Worm (Caenorhabditis elegans): ENCODE results near the gene chil-19.

DNA sequence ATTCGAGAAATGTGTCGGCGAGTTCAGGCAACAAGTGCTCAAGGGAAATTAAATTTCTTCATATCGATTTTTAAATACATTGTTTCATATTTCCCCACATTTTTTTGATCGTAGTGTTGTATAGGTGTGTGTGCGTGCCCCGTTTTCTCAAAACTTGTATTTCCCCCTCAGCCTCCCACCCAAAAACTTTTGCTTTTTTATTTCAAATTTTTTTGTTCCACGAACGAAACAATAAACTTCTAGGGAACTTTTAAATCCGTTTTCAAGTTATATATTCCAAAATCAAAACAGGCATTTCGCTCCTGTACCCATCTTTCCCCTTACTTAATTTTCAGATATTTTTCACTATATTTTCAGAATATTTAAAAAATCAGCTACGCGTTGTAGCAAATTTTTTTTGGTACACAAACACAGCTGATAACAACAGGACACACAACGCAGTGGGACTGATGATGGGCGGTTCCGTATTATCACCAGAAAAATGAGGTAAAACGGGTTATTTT, 36.1 kb downstream of the chil-19 start, which contains the start of the genes M176.4 and M176.16:
- no peak for TF ChIP-seq nhr-28 (tag; optimal IDR thresholded peaks at IDR 0.05)
- TF ChIP-seq nhr-77 (tag; optimal IDR thresholded peaks at IDR 0.05) = no peak
- no peak for TF ChIP-seq skn-1 (tag; optimal IDR thresholded peaks at IDR 0.05)
- no peak for TF ChIP-seq unc-30 (tag; optimal IDR thresholded peaks at IDR 0.05)
- TF ChIP-seq fkh-4 (tag; optimal IDR thresholded peaks at IDR 0.05; ENCODE audit: borderline replicate concordance) = no peak
- TF ChIP-seq ces-1 (GFP tag; optimal IDR thresholded peaks at IDR 0.05) = no peak
- no peak for TF ChIP-seq aha-1 (tag; optimal IDR thresholded peaks at IDR 0.05)
- TF ChIP-seq lin-39 (tag; optimal IDR thresholded peaks at IDR 0.05) = no peak
- no peak for TF ChIP-seq elt-3 (tag; optimal IDR thresholded peaks at IDR 0.05)
- no peak for TF ChIP-seq pax-3 (tag; optimal IDR thresholded peaks at IDR 0.05)
- no peak for TF ChIP-seq ztf-11 (tag; optimal IDR thresholded peaks at IDR 0.05)
- TF ChIP-seq pqm-1 (tag; optimal IDR thresholded peaks at IDR 0.05) = no peak
- TF ChIP-seq unc-130 (tag; optimal IDR thresholded peaks at IDR 0.05) = no peak
- no peak for TF ChIP-seq lin-14 (GFP tag; optimal IDR thresholded peaks at IDR 0.05)
